Fruit fly (Drosophila melanogaster) whole organism, pupa: Measurements from ENCODE around the gene Ccdc114.

Experiments used
- CG15710 ChIP-seq: fragments of 200-800 bp; sonication (Bioruptor generic); optimal IDR thresholded peaks from 2 replicates; lab custom pipeline; 2018; ENCODE audit warnings: missing biosample characterization, mild to moderate bottlenecking, missing genetic modification characterization, moderate library complexity
- CG17806 ChIP-seq: fragments of 200-800 bp; sonication (Bioruptor generic); optimal IDR thresholded peaks from 2 replicates; lab custom pipeline; 2018; ENCODE audit warnings: missing biosample characterization, mild to moderate bottlenecking, missing genetic modification characterization, moderate library complexity
- CG34367 ChIP-seq: fragments of 200-800 bp; sonication (Bioruptor generic); optimal IDR thresholded peaks from 2 replicates; lab custom pipeline; 2018; ENCODE audit warnings: missing biosample characterization, mild to moderate bottlenecking, missing genetic modification characterization

- TF ChIP-seq CG34367 (tag; lab: Kevin White, UChicago) (no peak), CG17806 (tag; lab: Kevin White, UChicago) (no peak), CG15710 (no peak)
Observed at dm6 chr3R:16611240-16611639, 13.3 kb downstream of the Ccdc114 start.
